Fruit fly (Drosophila melanogaster) Kc167 (cell line): Measurements from ENCODE around the gene Trhn.

ENCODE experiments used
- Myc ChIP-seq: fragments of >200 bp; optimal IDR thresholded peaks from 2 replicates; lab custom pipeline; 2017; ENCODE audit warnings: missing external identifiers
- Sin3A ChIP-seq: fragments of >200 bp; optimal IDR thresholded peaks from 2 replicates; lab custom pipeline; 2018; ENCODE audit warnings: missing external identifiers
- h ChIP-seq: fragments of >200 bp; optimal IDR thresholded peaks from 3 replicates; lab custom pipeline; 2018; ENCODE audit warnings: missing external identifiers
- insv ChIP-seq: fragments of >200 bp; optimal IDR thresholded peaks from 3 replicates; lab custom pipeline; 2018; ENCODE audit warnings: missing external identifiers
- psq ChIP-seq: fragments of >200 bp; optimal IDR thresholded peaks from 2 replicates; lab custom pipeline; 2017; ENCODE audit warnings: missing external identifiers
- ttk ChIP-seq: sonication (Bioruptor generic); optimal IDR thresholded peaks from 2 replicates; lab custom pipeline; 2017; ENCODE audit warnings: missing external identifiers

DNA sequence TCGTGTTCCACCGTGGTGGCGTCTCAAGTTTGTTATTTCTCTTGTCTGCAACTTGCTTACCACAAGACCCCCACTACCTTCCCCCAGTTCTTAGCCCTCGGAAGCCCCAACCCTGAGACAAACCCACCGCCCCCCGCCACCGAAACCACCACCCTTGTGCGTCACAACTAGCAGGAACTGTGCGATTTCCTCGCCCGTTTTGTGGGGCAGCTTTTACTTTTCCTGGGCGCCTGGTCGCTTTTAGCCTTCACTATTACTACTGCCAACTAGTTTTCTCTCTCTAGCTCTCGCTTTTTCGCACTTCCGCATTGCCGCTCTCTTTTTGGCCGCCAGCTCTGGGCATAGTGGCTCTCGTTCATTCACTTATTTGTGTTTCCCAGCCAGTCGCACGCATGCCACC is 46.5 kb downstream of the Trhn start:
- no peak for TF ChIP-seq psq (lab: Kevin White, UChicago)
- no peak for TF ChIP-seq Myc
- no peak for TF ChIP-seq ttk
- TF ChIP-seq insv (lab: Kevin White, UChicago) = no peak
- TF ChIP-seq h (lab: Kevin White, UChicago) = no peak
- TF ChIP-seq Sin3A (lab: Kevin White, UChicago) = no peak
